Fruit fly (Drosophila melanogaster) whole organism, embryonic: ENCODE measurements around the gene CG7518.

Source experiments
- Atf6 ChIP-seq: fragments of 200-800 bp; sonication (Bioruptor generic); IDR thresholded peaks from 2 replicates; pipeline ENCODE4 v1.3.6; 2022; ENCODE audit warnings: missing biosample characterization, missing genetic modification characterization
- CG11247 ChIP-seq: fragments of 200-800 bp; sonication (Bioruptor generic); IDR thresholded peaks from 2 replicates; pipeline ENCODE4 v1.3.6; 2022; ENCODE audit warnings: missing biosample characterization, missing genetic modification characterization
- CG11456 ChIP-seq: fragments of 200-800 bp; sonication (Bioruptor generic); IDR thresholded peaks from 3 replicates; pipeline ENCODE4 v1.3.6; 2022; ENCODE audit warnings: missing biosample characterization, missing genetic modification characterization
- CG12942 ChIP-seq: fragments of 200-800 bp; sonication (Bioruptor generic); optimal IDR thresholded peaks from 3 replicates; lab custom pipeline; 2016; ENCODE audit warnings: missing biosample characterization, missing genetic modification characterization
- CG13424 ChIP-seq: fragments of 200-800 bp; sonication (Bioruptor generic); optimal IDR thresholded peaks from 2 replicates; lab custom pipeline; 2019; ENCODE audit warnings: missing biosample characterization, mild to moderate bottlenecking, missing genetic modification characterization, moderate library complexity
- CG15073 ChIP-seq: fragments of 200-800 bp; sonication (Bioruptor generic); optimal IDR thresholded peaks from 2 replicates; lab custom pipeline; 2016; ENCODE audit warnings: missing biosample characterization, missing genetic modification characterization
- CG18011 ChIP-seq: fragments of 200-800 bp; sonication (Bioruptor generic); optimal IDR thresholded peaks from 2 replicates; lab custom pipeline; 2017; ENCODE audit warnings: missing biosample characterization, missing genetic modification characterization, mild to moderate bottlenecking, moderate library complexity, missing genotype
- CG1832 ChIP-seq: fragments of 200-800 bp; sonication (Bioruptor generic); optimal IDR thresholded peaks from 2 replicates; lab custom pipeline; 2017; ENCODE audit warnings: missing biosample characterization, mild to moderate bottlenecking, missing genetic modification characterization, inconsistent platforms
- CG18619 ChIP-seq: fragments of 200-800 bp; sonication (Bioruptor generic); optimal IDR thresholded peaks from 3 replicates; lab custom pipeline; 2017; ENCODE audit warnings: missing biosample characterization, mild to moderate bottlenecking, missing genetic modification characterization
- CG2120 ChIP-seq: fragments of 200-800 bp; sonication (Bioruptor generic); optimal IDR thresholded peaks from 3 replicates; lab custom pipeline; 2016; ENCODE audit warnings: missing biosample characterization, missing genetic modification characterization
- CG2712 ChIP-seq: fragments of 200-800 bp; optimal IDR thresholded peaks from 3 replicates; lab custom pipeline; 2019; ENCODE audit warnings: missing biosample characterization, mild to moderate bottlenecking, missing genetic modification characterization, moderate library complexity
- CG34224 ChIP-seq: fragments of 200-800 bp; sonication (Bioruptor generic); IDR thresholded peaks from 3 replicates; pipeline ENCODE4 v1.3.6; 2022; ENCODE audit warnings: missing biosample characterization, missing genetic modification characterization; ENCODE audit not compliant: partially characterized antibody
- CG4282 ChIP-seq: fragments of 200-800 bp; sonication (Bioruptor generic); optimal IDR thresholded peaks from 2 replicates; lab custom pipeline; 2016; ENCODE audit warnings: missing biosample characterization, missing genetic modification characterization
- CG4404 ChIP-seq: fragments of 200-800 bp; sonication (Bioruptor generic); IDR thresholded peaks from 2 replicates; pipeline ENCODE4 v1.3.6; 2022; ENCODE audit warnings: missing biosample characterization, missing genetic modification characterization
- CG6683 ChIP-seq: fragments of 200-800 bp; sonication (Bioruptor generic); optimal IDR thresholded peaks from 2 replicates; lab custom pipeline; 2017; ENCODE audit warnings: missing biosample characterization, mild to moderate bottlenecking, missing genetic modification characterization, missing genetic modification reagents
- CG7928 ChIP-seq: fragments of 200-800 bp; sonication (Bioruptor generic); optimal IDR thresholded peaks from 2 replicates; lab custom pipeline; 2017; ENCODE audit warnings: missing biosample characterization, mild to moderate bottlenecking, missing genetic modification characterization
- CG7987 ChIP-seq: fragments of 200-800 bp; sonication (Bioruptor generic); optimal IDR thresholded peaks from 2 replicates; lab custom pipeline; 2018; ENCODE audit warnings: missing biosample characterization, mild to moderate bottlenecking, missing genetic modification characterization, moderate library complexity
- CG9876 ChIP-seq: fragments of 200-800 bp; sonication (Bioruptor generic); optimal IDR thresholded peaks from 2 replicates; lab custom pipeline; 2016; ENCODE audit warnings: missing biosample characterization, missing genetic modification characterization
- Dad ChIP-seq: fragments of 200-800 bp; sonication (Bioruptor generic); optimal IDR thresholded peaks from 3 replicates; lab custom pipeline; 2016; ENCODE audit warnings: missing biosample characterization, missing genetic modification characterization
- Dip2 ChIP-seq: fragments of 200-800 bp; sonication (Bioruptor generic); IDR thresholded peaks from 2 replicates; pipeline ENCODE4 v1.3.6; 2022; ENCODE audit warnings: missing biosample characterization, missing genetic modification characterization
- Doc2 ChIP-seq: fragments of 200-800 bp; sonication (Bioruptor generic); IDR thresholded peaks from 2 replicates; pipeline ENCODE4 v1.3.6; 2022; ENCODE audit warnings: missing biosample characterization, missing genetic modification characterization
- ERR ChIP-seq: fragments of 200-800 bp; sonication (Bioruptor generic); optimal IDR thresholded peaks from 2 replicates; lab custom pipeline; 2016; ENCODE audit warnings: missing biosample characterization, missing genetic modification characterization
- Fer1 ChIP-seq: fragments of 200-800 bp; sonication (Bioruptor generic); optimal IDR thresholded peaks from 2 replicates; lab custom pipeline; 2017; ENCODE audit warnings: missing biosample characterization, mild to moderate bottlenecking, missing genetic modification characterization
- Hr3 ChIP-seq: fragments of 200-800 bp; sonication (Bioruptor generic); optimal IDR thresholded peaks from 3 replicates; lab custom pipeline; 2016; ENCODE audit warnings: missing biosample characterization, missing genetic modification characterization
- Kr ChIP-seq: fragments of 200-800 bp; sonication (Bioruptor generic); optimal IDR thresholded peaks from 2 replicates; lab custom pipeline; 2017; ENCODE audit warnings: missing biosample characterization, mild to moderate bottlenecking, missing genetic modification characterization
- Mad ChIP-seq: fragments of 200-800 bp; sonication (Bioruptor generic); optimal IDR thresholded peaks from 2 replicates; lab custom pipeline; 2016; ENCODE audit warnings: missing biosample characterization, missing genetic modification characterization
- Max ChIP-seq: fragments of 200-800 bp; sonication (Bioruptor generic); optimal IDR thresholded peaks from 2 replicates; lab custom pipeline; 2016; ENCODE audit warnings: missing biosample characterization, mild to moderate bottlenecking, missing genetic modification characterization
- NK7.1 ChIP-seq: fragments of 200-800 bp; sonication (Bioruptor generic); optimal IDR thresholded peaks from 3 replicates; lab custom pipeline; 2016; ENCODE audit warnings: missing biosample characterization, missing genetic modification characterization
- Optix ChIP-seq: fragments of 200-800 bp; sonication (Bioruptor generic); IDR thresholded peaks from 3 replicates; pipeline ENCODE4 v1.3.6; 2022; ENCODE audit warnings: missing biosample characterization, missing genetic modification characterization
- Pdp1 ChIP-seq, 2 experiments: fragments of 200-800 bp; sonication (Bioruptor generic); optimal IDR thresholded peaks; 3 replicates each; lab custom pipeline; 2016; ENCODE audit warnings: missing biosample characterization in 2 of 2, missing genetic modification characterization in 2 of 2, mild to moderate bottlenecking in 1 of 2, moderate library complexity in 1 of 2
- Sox102F ChIP-seq: fragments of 200-800 bp; sonication (Bioruptor generic); optimal IDR thresholded peaks from 2 replicates; lab custom pipeline; 2018; ENCODE audit warnings: missing biosample characterization, mild to moderate bottlenecking, missing genetic modification characterization, moderate library complexity
- Taf1 ChIP-seq: fragments of 200-800 bp; sonication (Bioruptor generic); IDR thresholded peaks from 2 replicates; pipeline ENCODE4 v1.3.6; 2022; ENCODE audit warnings: missing biosample characterization, missing genetic modification characterization
- aop ChIP-seq: fragments of 200-800 bp; sonication (Bioruptor generic); IDR thresholded peaks from 2 replicates; pipeline ENCODE4 v1.3.6; 2022; ENCODE audit warnings: missing biosample characterization, missing genetic modification characterization
- bsh ChIP-seq, 2 experiments: fragments of 200-800 bp; sonication (Bioruptor generic); optimal IDR thresholded peaks; 2 replicates each; lab custom pipeline; 2017 to 2018; ENCODE audit warnings: mild to moderate bottlenecking in 2 of 2, missing biosample characterization in 2 of 2, missing genetic modification characterization in 2 of 2, moderate library complexity in 1 of 2
- cato ChIP-seq: fragments of 200-800 bp; sonication (Bioruptor generic); optimal IDR thresholded peaks from 2 replicates; lab custom pipeline; 2016; ENCODE audit warnings: missing biosample characterization, missing genetic modification characterization, borderline replicate concordance
- ci ChIP-seq: fragments of 200-800 bp; sonication (Bioruptor generic); IDR thresholded peaks from 3 replicates; pipeline ENCODE4 v1.3.6; 2022; ENCODE audit warnings: missing biosample characterization, missing genetic modification characterization
- crol ChIP-seq: fragments of 200-800 bp; sonication (Bioruptor generic); IDR thresholded peaks from 2 replicates; pipeline ENCODE4 v1.3.6; 2022; ENCODE audit warnings: missing biosample characterization, missing genetic modification characterization
- esg ChIP-seq: fragments of 200-800 bp; sonication (Bioruptor generic); conservative IDR thresholded peaks from 2 replicates; pipeline ENCODE4 v1.3.6; 2022; ENCODE audit warnings: missing biosample characterization, missing genetic modification characterization
- ftz-f1 ChIP-seq: fragments of 200-800 bp; sonication (Bioruptor generic); optimal IDR thresholded peaks from 2 replicates; lab custom pipeline; 2016; ENCODE audit warnings: missing biosample characterization, missing genetic modification characterization
- gfzf ChIP-seq: fragments of 200-800 bp; sonication (Bioruptor generic); optimal IDR thresholded peaks from 2 replicates; lab custom pipeline; 2016; ENCODE audit warnings: missing biosample characterization, mild to moderate bottlenecking, missing genetic modification characterization, moderate library complexity
- grau ChIP-seq: fragments of 200-800 bp; optimal IDR thresholded peaks from 3 replicates; lab custom pipeline; 2019; ENCODE audit warnings: missing biosample characterization, mild to moderate bottlenecking, missing genetic modification characterization, moderate library complexity
- hbn ChIP-seq: fragments of 200-800 bp; sonication (Bioruptor generic); IDR thresholded peaks from 2 replicates; pipeline ENCODE4 v1.3.6; 2022; ENCODE audit warnings: missing biosample characterization, missing genetic modification characterization; ENCODE audit not compliant: partially characterized antibody
- insv ChIP-seq, 2 experiments: fragments of 200-800 bp; sonication (Bioruptor generic); optimal IDR thresholded peaks; 3 replicates each; lab custom pipeline; 2016 to 2018; ENCODE audit warnings: missing biosample characterization in 2 of 2, missing genetic modification characterization in 2 of 2
- ken ChIP-seq: fragments of 200-800 bp; sonication (Bioruptor generic); IDR thresholded peaks from 3 replicates; pipeline ENCODE4 v1.3.6; 2022; ENCODE audit warnings: missing biosample characterization, missing genetic modification characterization
- nom ChIP-seq: fragments of 200-800 bp; sonication (Bioruptor generic); optimal IDR thresholded peaks from 2 replicates; lab custom pipeline; 2017; ENCODE audit warnings: missing biosample characterization, missing genetic modification characterization, mild to moderate bottlenecking, moderate library complexity, missing genetic modification reagents
- p53 ChIP-seq: fragments of 200-800 bp; sonication (Bioruptor generic); optimal IDR thresholded peaks from 2 replicates; lab custom pipeline; 2016; ENCODE audit warnings: missing biosample characterization, missing genetic modification characterization
- pnt ChIP-seq: fragments of 200-800 bp; sonication (Bioruptor generic); optimal IDR thresholded peaks from 3 replicates; lab custom pipeline; 2016; ENCODE audit warnings: missing biosample characterization, missing genetic modification characterization
- sens ChIP-seq: fragments of 200-800 bp; sonication (Bioruptor generic); peaks from one replicate; lab custom pipeline; 2016; ENCODE audit warnings: missing biosample characterization, missing genetic modification characterization

Gene CG7518

dm6 chr3R:12980628-12981219, 17.2 kb upstream of the CG7518 start, which contains the start of gene Paip2 (continued):
- TF ChIP-seq Kr (GFP tag; lab: Kevin White, UChicago) (no peak), CG11456 (GFP tag; lab: Robert Waterston, UW) (no peak), CG4404 (no peak), CG2120 (peak; percentile 6), Fer1 (GFP tag; lab: Kevin White, UChicago) (no peak), CG2712 (tag; lab: Kevin White, UChicago) (peak; percentile 60), Pdp1 (GFP tag; optimal IDR thresholded peaks at IDR 0.05; lab: Kevin White, UChicago) (peak in 1 of 2 experiments; percentile 84), esg (no peak), CG18619 (GFP tag; lab: Kevin White, UChicago) (no peak), Dad (GFP tag; lab: Kevin White, UChicago) (peak; percentile 35), hbn (peak; percentile 98), aop (GFP tag; lab: Robert Waterston, UW) (no peak), Doc2 (GFP tag; lab: Robert Waterston, UW) (no peak), insv (GFP tag; optimal IDR thresholded peaks at IDR 0.05; lab: Kevin White, UChicago) (peak in 1 of 2 experiments; percentile 32), gfzf (GFP tag; lab: Kevin White, UChicago) (peak; percentile 53), CG34224 (GFP tag; lab: Robert Waterston, UW) (peak; percentile 98), CG6683 (GFP tag; lab: Kevin White, UChicago) (no peak), ci (no peak; the same call in 2 of the 3 replicates)

- TF ChIP-seq nom (GFP tag; lab: Kevin White, UChicago) (peak; percentile 3), Max (GFP tag; lab: Kevin White, UChicago) (peak; percentile 35), CG18011 (GFP tag; lab: Kevin White, UChicago) (peak; percentile 9), Atf6 (no peak; the same call in 1 of the 2 replicates), sens (GFP tag; lab: Kevin White, UChicago) (peak; percentile 80), NK7.1 (GFP tag; lab: Kevin White, UChicago) (no peak), Taf1 (no peak), CG13424 (tag; lab: Kevin White, UChicago) (peak; percentile 69), cato (GFP tag; lab: Kevin White, UChicago) (peak; percentile 25), ken (GFP tag; lab: Robert Waterston, UW) (peak; percentile 30; the same call in 1 of the 3 replicates), CG12942 (GFP tag; lab: Kevin White, UChicago) (peak; percentile 28), Dip2 (GFP tag; lab: Robert Waterston, UW) (no peak), ftz-f1 (no peak), grau (tag; lab: Kevin White, UChicago) (peak; percentile 77), CG11247 (no peak), CG1832 (GFP tag; lab: Kevin White, UChicago) (no peak), CG4282 (GFP tag; lab: Kevin White, UChicago) (no peak), p53 (GFP tag; lab: Kevin White, UChicago) (peak; percentile 12), Optix (GFP tag; lab: Robert Waterston, UW) (no peak), Mad (peak; percentile 19), CG7987 (GFP tag; lab: Kevin White, UChicago) (no peak), crol (GFP tag; lab: Robert Waterston, UW) (no peak), bsh (GFP tag; optimal IDR thresholded peaks at IDR 0.05; lab: Kevin White, UChicago) (peak; percentile 34 to 60), CG15073 (peak; percentile 22), ERR (GFP tag; lab: Kevin White, UChicago) (no peak), CG9876 (GFP tag; lab: Kevin White, UChicago) (no peak), pnt (GFP tag; lab: Kevin White, UChicago) (no peak), Hr3 (peak; percentile 46), CG7928 (no peak), Sox102F (peak; percentile 70)
Measured at dm6 chr3R:12981334-12982166, 16.3 kb upstream of the CG7518 start.
